Fruit fly (Drosophila melanogaster): ENCODE results near the gene CG34453.
A peak's percentile ranks its signal among the peaks of the same experiment; 100 is the strongest.

The CG34453 gene

DNA sequence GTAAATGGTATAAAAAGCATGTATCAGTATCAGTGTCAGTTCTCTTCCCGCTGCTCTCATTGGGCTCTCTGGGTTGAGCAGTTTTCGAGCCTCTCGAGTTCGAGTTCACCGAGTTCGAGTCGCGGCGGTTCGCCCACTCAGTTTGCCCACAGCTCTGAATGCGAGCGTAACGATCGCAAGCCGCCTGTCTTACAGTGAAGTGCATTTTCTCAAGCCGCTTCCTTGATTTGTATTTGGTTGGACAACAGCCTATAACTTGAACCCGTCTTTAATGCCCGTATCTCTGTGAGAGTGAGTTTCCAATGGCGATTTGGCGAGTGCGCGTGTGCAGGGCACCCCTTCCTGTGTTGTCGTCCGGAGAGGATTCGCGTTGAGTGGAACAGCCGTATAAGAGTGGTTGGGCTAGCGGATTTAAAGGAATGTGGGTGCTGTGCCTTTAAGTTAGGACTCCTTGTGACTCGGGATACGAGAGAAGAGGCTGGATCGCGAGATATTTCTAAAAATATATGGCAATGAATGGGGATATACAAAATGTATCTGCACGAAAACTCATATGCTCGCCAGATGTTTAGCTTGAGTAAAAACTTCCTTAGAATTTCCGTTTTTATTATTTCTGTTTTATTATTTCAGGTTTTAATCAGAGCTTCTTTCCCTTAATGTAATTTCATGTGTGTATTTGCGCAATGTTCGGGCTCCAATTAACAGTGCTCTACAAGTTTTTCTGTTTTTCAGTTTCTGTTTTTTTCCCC is 38.5 kb upstream of the CG34453 start (continued):
- TF ChIP-seq CG10669 (GFP tag; optimal IDR thresholded peaks at IDR 0.05): no peak
- TF ChIP-seq Eip75B (GFP tag; optimal IDR thresholded peaks at IDR 0.05): no peak
- no peak for TF ChIP-seq CG8319 (GFP tag; optimal IDR thresholded peaks at IDR 0.05)
- no peak for TF ChIP-seq Smox (GFP tag; optimal IDR thresholded peaks at IDR 0.05)
- no peak for TF ChIP-seq esn (GFP tag; optimal IDR thresholded peaks at IDR 0.05)
- no peak for TF ChIP-seq topi (GFP tag; optimal IDR thresholded peaks at IDR 0.05)
- no peak for TF ChIP-seq CG3919 (GFP tag; optimal IDR thresholded peaks at IDR 0.05)
- no peak for TF ChIP-seq Ets21C (GFP tag; optimal IDR thresholded peaks at IDR 0.05)
- TF ChIP-seq CG4318 (GFP tag; optimal IDR thresholded peaks at IDR 0.05): no peak
- no peak for TF ChIP-seq acj6 (GFP tag; optimal IDR thresholded peaks at IDR 0.05)
- TF ChIP-seq eg (GFP tag; IDR thresholded peaks at IDR 0.05): peak; percentile 46; the same call in 2 of the 3 replicates
- TF ChIP-seq cyc (GFP tag; optimal IDR thresholded peaks at IDR 0.05): no peak
- peak; percentile 52 for TF ChIP-seq CG1621 (tag; optimal IDR thresholded peaks at IDR 0.05)

DNA sequence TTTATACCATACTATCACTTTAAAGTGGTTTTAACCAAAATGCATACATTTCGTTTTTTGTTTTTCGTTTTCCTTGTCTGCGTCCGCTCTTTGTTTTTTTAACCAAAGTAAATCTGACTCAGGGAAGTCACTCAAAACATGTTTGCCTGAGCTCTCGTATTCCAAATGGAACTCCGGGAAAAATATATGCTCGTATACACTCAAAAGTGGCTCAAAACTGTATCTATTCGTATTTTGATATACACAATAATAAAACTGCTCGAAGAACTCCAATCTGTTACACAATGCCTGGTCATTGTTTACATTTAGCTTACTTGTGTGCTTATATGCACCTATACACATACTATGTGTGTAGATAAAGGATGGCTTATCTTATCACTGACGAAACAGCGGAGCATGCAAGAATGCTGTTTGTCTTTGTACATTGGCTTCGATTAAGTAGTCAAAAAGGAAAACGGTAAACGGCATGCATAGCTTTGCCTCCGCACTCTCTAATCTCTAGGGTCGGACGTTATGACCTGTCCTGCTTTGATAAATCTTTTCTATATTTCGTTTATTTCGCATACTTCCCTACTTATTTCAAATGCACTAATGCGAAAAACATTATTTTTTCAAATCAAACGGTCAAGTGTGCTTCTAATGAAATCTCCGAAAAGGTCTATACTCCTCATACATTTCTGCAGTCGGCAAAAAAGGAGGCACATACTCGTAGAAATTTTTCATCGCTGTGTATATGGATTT is 37.8 kb upstream of the CG34453 start, which contains the start of gene miple2:
Gene miple2 (plus strand): TSS at position 441 of the 741 bp plus-strand sequence.
- no peak for TF ChIP-seq fd85E (GFP tag; optimal IDR thresholded peaks at IDR 0.05)
- peak; percentile 12 for TF ChIP-seq CG6854 (GFP tag; optimal IDR thresholded peaks at IDR 0.05)
- no peak for TF ChIP-seq CG11902 (GFP tag; optimal IDR thresholded peaks at IDR 0.05)
- peak; percentile 74 for TF ChIP-seq pdm3 (GFP tag; optimal IDR thresholded peaks at IDR 0.05)
- TF ChIP-seq Hr39 (GFP tag; optimal IDR thresholded peaks at IDR 0.05): peak; percentile 56
- peak in 1 of 2 experiments; percentile 78 for TF ChIP-seq salr (GFP tag; optimal IDR thresholded peaks at IDR 0.05)
- peak; percentile 76 for TF ChIP-seq Hr4 (GFP tag; optimal IDR thresholded peaks at IDR 0.05)
- TF ChIP-seq Sox14 (GFP tag; optimal IDR thresholded peaks at IDR 0.05): peak; percentile 84
- peak; percentile 21 for TF ChIP-seq dac (GFP tag; optimal IDR thresholded peaks at IDR 0.05)
- peak; percentile 66 for TF ChIP-seq Met (GFP tag; optimal IDR thresholded peaks at IDR 0.05)
- peak; percentile 97 for TF ChIP-seq fkh (GFP tag; optimal IDR thresholded peaks at IDR 0.05)
- peak; percentile 57; the same call in 2 of the 3 replicates for TF ChIP-seq eg (GFP tag; IDR thresholded peaks at IDR 0.05)
- peak; percentile 56; the same call in 2 of the 3 replicates for TF ChIP-seq CG6163 (GFP tag; IDR thresholded peaks at IDR 0.05)
- TF ChIP-seq cyc (GFP tag; optimal IDR thresholded peaks at IDR 0.05): peak; percentile 52
- TF ChIP-seq topi (GFP tag; optimal IDR thresholded peaks at IDR 0.05): peak; percentile 64
- no peak for TF ChIP-seq CG11294 (GFP tag; IDR thresholded peaks at IDR 0.05)
- TF ChIP-seq CG9139 (GFP tag; optimal IDR thresholded peaks at IDR 0.05): no peak
- peak; percentile 69 for TF ChIP-seq Ets96B (tag; optimal IDR thresholded peaks at IDR 0.05)
- TF ChIP-seq CG10669 (GFP tag; optimal IDR thresholded peaks at IDR 0.05): peak; percentile 66
- peak; percentile 48; the same call in 1 of the 2 replicates for TF ChIP-seq CG15336 (GFP tag; IDR thresholded peaks at IDR 0.05)
- peak; percentile 62 for TF ChIP-seq CG3032 (tag; optimal IDR thresholded peaks at IDR 0.05)
- peak; percentile 64 for TF ChIP-seq acj6 (GFP tag; optimal IDR thresholded peaks at IDR 0.05)
- TF ChIP-seq Smox (GFP tag; optimal IDR thresholded peaks at IDR 0.05): peak; percentile 73
- TF ChIP-seq CG4318 (GFP tag; optimal IDR thresholded peaks at IDR 0.05): no peak
- TF ChIP-seq esn (GFP tag; optimal IDR thresholded peaks at IDR 0.05): peak; percentile 74
- peak; percentile 69 for TF ChIP-seq achi (GFP tag; optimal IDR thresholded peaks at IDR 0.05)
- TF ChIP-seq fd59A (GFP tag; optimal IDR thresholded peaks at IDR 0.05): peak; percentile 67
- peak; percentile 43 for TF ChIP-seq CG16779 (tag; optimal IDR thresholded peaks at IDR 0.05)
- peak; percentile 11 for TF ChIP-seq dsx (GFP tag; optimal IDR thresholded peaks at IDR 0.05; ENCODE audit: poor library complexity, severe bottlenecking)
- TF ChIP-seq CG6276 (GFP tag; optimal IDR thresholded peaks at IDR 0.05): peak; percentile 61
- peak; percentile 93 for TF ChIP-seq Eip78C (GFP tag)
- TF ChIP-seq CG8319 (GFP tag; optimal IDR thresholded peaks at IDR 0.05): peak; percentile 32
- peak; percentile 90 for TF ChIP-seq vri (GFP tag; optimal IDR thresholded peaks at IDR 0.05)
- TF ChIP-seq CG7368 (GFP tag; optimal IDR thresholded peaks at IDR 0.05): peak; percentile 12
- TF ChIP-seq CG3919 (GFP tag; optimal IDR thresholded peaks at IDR 0.05): peak; percentile 58
- TF ChIP-seq CG10631 (GFP tag; optimal IDR thresholded peaks at IDR 0.05): peak; percentile 76
- TF ChIP-seq CG31627 (GFP tag; optimal IDR thresholded peaks at IDR 0.05): peak; percentile 65
- peak; percentile 60 for TF ChIP-seq Lpt (GFP tag; optimal IDR thresholded peaks at IDR 0.05)
- TF ChIP-seq Sox102F (GFP tag; optimal IDR thresholded peaks at IDR 0.05): peak; percentile 64
- peak; percentile 86 for TF ChIP-seq CG32006 (GFP tag; optimal IDR thresholded peaks at IDR 0.05)
- TF ChIP-seq lz (GFP tag; optimal IDR thresholded peaks at IDR 0.05): peak; percentile 59
- peak; percentile 69 for TF ChIP-seq Eip75B (GFP tag; optimal IDR thresholded peaks at IDR 0.05)
- TF ChIP-seq ss (GFP tag; optimal IDR thresholded peaks at IDR 0.05): peak; percentile 64 to 70
